Fruit fly (Drosophila melanogaster) whole organism, prepupa: ENCODE results near the gene CG14435.

Source experiments
- Blimp-1 ChIP-seq: fragments of 200-800 bp; sonication (Bioruptor generic); optimal IDR thresholded peaks from 3 replicates; lab custom pipeline; 2017; ENCODE audit warnings: missing biosample characterization, missing genetic modification characterization, mild to moderate bottlenecking, moderate library complexity, missing genetic modification reagents
- CG10631 ChIP-seq: fragments of 200-800 bp; sonication (Bioruptor generic); optimal IDR thresholded peaks from 2 replicates; lab custom pipeline; 2016; ENCODE audit warnings: missing biosample characterization, missing genetic modification characterization
- CG10669 ChIP-seq: fragments of 200-800 bp; sonication (Bioruptor generic); optimal IDR thresholded peaks from 3 replicates; lab custom pipeline; 2018; ENCODE audit warnings: missing biosample characterization, mild to moderate bottlenecking, missing genetic modification characterization, moderate library complexity
- CG11902 ChIP-seq: fragments of 200-800 bp; sonication (Bioruptor generic); optimal IDR thresholded peaks from 3 replicates; lab custom pipeline; 2016; ENCODE audit warnings: missing biosample characterization, missing genetic modification characterization
- CG15336 ChIP-seq: fragments of 200-800 bp; sonication (Bioruptor generic); IDR thresholded peaks from 2 replicates; pipeline ENCODE4 v1.3.6; 2022; ENCODE audit warnings: missing biosample characterization, missing genetic modification characterization
- CG1621 ChIP-seq: fragments of 200-800 bp; sonication (Bioruptor generic); optimal IDR thresholded peaks from 3 replicates; lab custom pipeline; 2018; ENCODE audit warnings: missing biosample characterization, mild to moderate bottlenecking, missing genetic modification characterization
- CG16779 ChIP-seq: fragments of 200-800 bp; sonication (Bioruptor generic); optimal IDR thresholded peaks from 3 replicates; lab custom pipeline; 2017; ENCODE audit warnings: missing biosample characterization, mild to moderate bottlenecking, missing genetic modification characterization
- CG3032 ChIP-seq: fragments of 200-800 bp; optimal IDR thresholded peaks from 2 replicates; lab custom pipeline; 2019; ENCODE audit warnings: missing biosample characterization, mild to moderate bottlenecking, missing genetic modification characterization, moderate library complexity
- CG31627 ChIP-seq: fragments of 200-800 bp; sonication (Bioruptor generic); optimal IDR thresholded peaks from 3 replicates; lab custom pipeline; 2016; ENCODE audit warnings: missing biosample characterization, missing genetic modification characterization
- CG32006 ChIP-seq: fragments of 200-800 bp; sonication (Bioruptor generic); optimal IDR thresholded peaks from 3 replicates; lab custom pipeline; 2017; ENCODE audit warnings: missing biosample characterization, mild to moderate bottlenecking, missing genetic modification characterization
- CG6163 ChIP-seq: fragments of 200-800 bp; sonication (Bioruptor generic); IDR thresholded peaks from 3 replicates; pipeline ENCODE4 v1.3.6; 2022; ENCODE audit warnings: missing biosample characterization, missing genetic modification characterization
- CG6276 ChIP-seq: fragments of 200-800 bp; sonication (Bioruptor generic); optimal IDR thresholded peaks from 2 replicates; lab custom pipeline; 2017; ENCODE audit warnings: missing biosample characterization, mild to moderate bottlenecking, missing genetic modification characterization
- CG6792 ChIP-seq: fragments of 200-800 bp; sonication (Bioruptor generic); optimal IDR thresholded peaks from 3 replicates; lab custom pipeline; 2016; ENCODE audit warnings: missing biosample characterization, missing genetic modification characterization
- CG6808 ChIP-seq: fragments of 200-800 bp; sonication (Bioruptor generic); optimal IDR thresholded peaks from 3 replicates; lab custom pipeline; 2017; ENCODE audit warnings: missing biosample characterization, missing genetic modification characterization, mild to moderate bottlenecking, moderate library complexity, missing genetic modification reagents
- CG6854 ChIP-seq: fragments of 200-800 bp; sonication (Bioruptor generic); optimal IDR thresholded peaks from 2 replicates; lab custom pipeline; 2017; ENCODE audit warnings: missing biosample characterization, mild to moderate bottlenecking, missing genetic modification characterization
- CG7368 ChIP-seq: fragments of 200-800 bp; sonication (Bioruptor generic); optimal IDR thresholded peaks from 3 replicates; lab custom pipeline; 2016; ENCODE audit warnings: missing biosample characterization, missing genetic modification characterization
- CG8119 ChIP-seq: fragments of 200-800 bp; sonication (Bioruptor generic); IDR thresholded peaks from 3 replicates; pipeline ENCODE4 v1.3.6; 2022; ENCODE audit warnings: missing biosample characterization, missing genetic modification characterization
- CG8632 ChIP-seq: fragments of 200-800 bp; sonication (Bioruptor generic); optimal IDR thresholded peaks from 3 replicates; lab custom pipeline; 2016; ENCODE audit warnings: missing biosample characterization, missing genetic modification characterization
- CG9139 ChIP-seq: fragments of 200-800 bp; sonication (Bioruptor generic); optimal IDR thresholded peaks from 3 replicates; lab custom pipeline; 2017; ENCODE audit warnings: missing biosample characterization, mild to moderate bottlenecking, missing genetic modification characterization
- Eip78C ChIP-seq: fragments of 200-800 bp; sonication (Bioruptor generic); peaks from one replicate; lab custom pipeline; 2016; ENCODE audit warnings: missing biosample characterization, missing genetic modification characterization
- Ets96B ChIP-seq: fragments of 200-800 bp; optimal IDR thresholded peaks from 2 replicates; lab custom pipeline; 2019; ENCODE audit warnings: missing biosample characterization, mild to moderate bottlenecking, missing genetic modification characterization, moderate library complexity
- Gug ChIP-seq: fragments of 200-800 bp; sonication (Bioruptor generic); IDR thresholded peaks from 2 replicates; pipeline ENCODE4 v1.3.6; 2022; ENCODE audit warnings: missing biosample characterization, missing genetic modification characterization
- Hr38 ChIP-seq: sonication (Bioruptor generic); optimal IDR thresholded peaks from 2 replicates; lab custom pipeline; 2016; ENCODE audit warnings: missing biosample characterization, missing genetic modification characterization
- Hr4 ChIP-seq: fragments of 200-800 bp; sonication (Bioruptor generic); optimal IDR thresholded peaks from 3 replicates; lab custom pipeline; 2016; ENCODE audit warnings: missing biosample characterization, missing genetic modification characterization
- Lpt ChIP-seq: fragments of 200-800 bp; sonication (Bioruptor generic); optimal IDR thresholded peaks from 3 replicates; lab custom pipeline; 2016; ENCODE audit warnings: missing biosample characterization, missing genetic modification characterization
- Smox ChIP-seq: fragments of 200-800 bp; sonication (Bioruptor generic); optimal IDR thresholded peaks from 3 replicates; lab custom pipeline; 2016; ENCODE audit warnings: missing biosample characterization, missing genetic modification characterization
- Sox102F ChIP-seq: fragments of 200-800 bp; sonication (Bioruptor generic); optimal IDR thresholded peaks from 2 replicates; lab custom pipeline; 2016; ENCODE audit warnings: missing biosample characterization, mild to moderate bottlenecking, missing genetic modification characterization
- Sox14 ChIP-seq: fragments of 200-800 bp; sonication (Bioruptor generic); optimal IDR thresholded peaks from 3 replicates; lab custom pipeline; 2016; ENCODE audit warnings: missing biosample characterization, missing genetic modification characterization
- Sox15 ChIP-seq: fragments of 200-800 bp; sonication (Bioruptor generic); optimal IDR thresholded peaks from 3 replicates; lab custom pipeline; 2016; ENCODE audit warnings: missing biosample characterization, missing genetic modification characterization
- achi ChIP-seq: fragments of 200-800 bp; sonication (Bioruptor generic); optimal IDR thresholded peaks from 3 replicates; lab custom pipeline; 2016; ENCODE audit warnings: missing biosample characterization, missing genetic modification characterization
- acj6 ChIP-seq: fragments of 200-800 bp; sonication (Bioruptor generic); optimal IDR thresholded peaks from 3 replicates; lab custom pipeline; 2016; ENCODE audit warnings: missing biosample characterization, missing genetic modification characterization
- cyc ChIP-seq: fragments of 200-800 bp; sonication (Bioruptor generic); optimal IDR thresholded peaks from 3 replicates; lab custom pipeline; 2016; ENCODE audit warnings: missing biosample characterization, missing genetic modification characterization
- dac ChIP-seq: fragments of 200-800 bp; sonication (Bioruptor generic); optimal IDR thresholded peaks from 2 replicates; lab custom pipeline; 2017; ENCODE audit warnings: missing biosample characterization, mild to moderate bottlenecking, missing genetic modification characterization
- dsx ChIP-seq: fragments of 200-800 bp; optimal IDR thresholded peaks from 3 replicates; lab custom pipeline; 2019; ENCODE audit warnings: missing biosample characterization, mild to moderate bottlenecking, missing genetic modification characterization, moderate library complexity; ENCODE audit not compliant: poor library complexity, severe bottlenecking
- eg ChIP-seq: fragments of 200-800 bp; sonication (Bioruptor generic); IDR thresholded peaks from 3 replicates; pipeline ENCODE4 v1.3.6; 2022; ENCODE audit warnings: missing biosample characterization, missing genetic modification characterization
- fd59A ChIP-seq: fragments of 200-800 bp; sonication (Bioruptor generic); optimal IDR thresholded peaks from 2 replicates; lab custom pipeline; 2017; ENCODE audit warnings: missing biosample characterization, mild to moderate bottlenecking, missing genetic modification characterization, missing genetic modification reagents
- fd85E ChIP-seq: fragments of 200-800 bp; sonication (Bioruptor generic); optimal IDR thresholded peaks from 3 replicates; lab custom pipeline; 2016; ENCODE audit warnings: missing biosample characterization, missing genetic modification characterization
- fkh ChIP-seq: fragments of 200-800 bp; sonication (Bioruptor generic); optimal IDR thresholded peaks from 3 replicates; lab custom pipeline; 2017; ENCODE audit warnings: missing biosample characterization, mild to moderate bottlenecking, missing genetic modification characterization, moderate library complexity
- net ChIP-seq: fragments of 200-800 bp; sonication (Bioruptor generic); optimal IDR thresholded peaks from 3 replicates; lab custom pipeline; 2016; ENCODE audit warnings: missing biosample characterization, missing genetic modification characterization
- pdm3 ChIP-seq: fragments of 200-800 bp; sonication (Bioruptor generic); optimal IDR thresholded peaks from 3 replicates; lab custom pipeline; 2016; ENCODE audit warnings: missing biosample characterization, missing genetic modification characterization
- salr ChIP-seq, 2 experiments: fragments of 200-800 bp; sonication (Bioruptor generic); optimal IDR thresholded peaks; 3 replicates each; lab custom pipeline; 2016 to 2018; ENCODE audit warnings: missing biosample characterization in 2 of 2, missing genetic modification characterization in 2 of 2, mild to moderate bottlenecking in 1 of 2
- spab ChIP-seq: fragments of 200-800 bp; sonication (Bioruptor generic); optimal IDR thresholded peaks from 2 replicates; lab custom pipeline; 2017; ENCODE audit warnings: missing biosample characterization, mild to moderate bottlenecking, missing genetic modification characterization, missing genetic modification reagents
- ss ChIP-seq, 2 experiments: fragments of 200-800 bp; sonication (Bioruptor generic); optimal IDR thresholded peaks; 2 replicates in 1 of 2; 3 replicates in 1 of 2; lab custom pipeline; 2017 to 2018; ENCODE audit warnings: mild to moderate bottlenecking in 2 of 2, missing biosample characterization in 2 of 2, missing genetic modification characterization in 2 of 2, moderate library complexity in 1 of 2
- svp ChIP-seq: fragments of 200-800 bp; sonication (Bioruptor generic); peaks from one replicate; lab custom pipeline; 2016; ENCODE audit warnings: missing biosample characterization, missing genetic modification characterization
- topi ChIP-seq: fragments of 200-800 bp; sonication (Bioruptor generic); optimal IDR thresholded peaks from 3 replicates; lab custom pipeline; 2016; ENCODE audit warnings: missing biosample characterization, missing genetic modification characterization

The CG14435 gene

DNA sequence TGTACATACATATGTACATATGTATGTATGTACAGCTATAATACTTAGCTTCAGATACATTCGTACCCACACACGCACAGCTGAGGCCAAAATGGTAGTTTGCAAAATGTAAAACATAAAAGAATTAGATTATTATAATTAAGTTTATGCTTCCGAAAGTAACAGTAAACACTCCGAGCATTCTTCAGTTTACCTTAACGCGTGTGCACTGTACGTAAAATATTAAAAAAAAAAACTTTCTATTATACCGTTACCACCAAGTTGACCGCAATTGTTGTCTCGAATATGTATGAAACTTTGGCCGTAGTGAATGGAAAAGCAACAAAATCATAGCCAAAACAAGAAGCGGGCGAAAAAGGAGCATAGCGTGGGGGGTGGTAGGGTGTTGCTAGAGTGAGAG, 10.8 kb upstream of the CG14435 start (continued):
- peak; percentile 42 to 67 for TF ChIP-seq salr (GFP tag; optimal IDR thresholded peaks at IDR 0.05; lab: Kevin White, UChicago)
- TF ChIP-seq CG16779 = peak; percentile 69
- TF ChIP-seq Ets96B (tag; lab: Kevin White, UChicago) = peak; percentile 71
- peak; percentile 92 for TF ChIP-seq eg (GFP tag; lab: Robert Waterston, UW)
- peak; percentile 88 for TF ChIP-seq CG6163 (GFP tag; lab: Robert Waterston, UW)
- TF ChIP-seq Sox14 = peak; percentile 78
- TF ChIP-seq CG3032 (tag; lab: Kevin White, UChicago) = peak; percentile 59
- no peak for TF ChIP-seq Blimp-1
- peak; percentile 68 for TF ChIP-seq CG6792 (GFP tag; lab: Kevin White, UChicago)
- TF ChIP-seq CG9139 (GFP tag; lab: Kevin White, UChicago) = peak; percentile 33
- TF ChIP-seq topi (GFP tag; lab: Kevin White, UChicago) = peak; percentile 68
- TF ChIP-seq Sox15 (GFP tag; lab: Kevin White, UChicago) = peak; percentile 30
- peak; percentile 74 for TF ChIP-seq acj6 (GFP tag; lab: Kevin White, UChicago)
- TF ChIP-seq CG6854 (GFP tag; lab: Kevin White, UChicago) = no peak
- no peak for TF ChIP-seq Hr38 (GFP tag; lab: Kevin White, UChicago)
- TF ChIP-seq achi = peak; percentile 78
- TF ChIP-seq pdm3 (GFP tag; lab: Kevin White, UChicago) = peak; percentile 78
- peak; percentile 60 for TF ChIP-seq fd59A
- TF ChIP-seq spab (GFP tag; lab: Kevin White, UChicago) = peak; percentile 58
- TF ChIP-seq CG10631 (GFP tag; lab: Kevin White, UChicago) = peak; percentile 67
- peak; percentile 91 for TF ChIP-seq CG32006
- peak; percentile 88 for TF ChIP-seq Hr4 (GFP tag; lab: Kevin White, UChicago)
- TF ChIP-seq CG11902 (GFP tag; lab: Kevin White, UChicago) = peak; percentile 19
- TF ChIP-seq Sox102F (GFP tag; lab: Kevin White, UChicago) = peak; percentile 78
- peak; percentile 55 for TF ChIP-seq cyc (GFP tag; lab: Kevin White, UChicago)
- peak; percentile 50 for TF ChIP-seq CG31627 (GFP tag; lab: Kevin White, UChicago)
- TF ChIP-seq fkh (GFP tag; lab: Kevin White, UChicago) = peak; percentile 32
- peak; percentile 89 for TF ChIP-seq Eip78C (GFP tag; lab: Kevin White, UChicago)
- TF ChIP-seq fd85E = no peak
- TF ChIP-seq ss (GFP tag; optimal IDR thresholded peaks at IDR 0.05; lab: Kevin White, UChicago) = peak; percentile 52
- peak; percentile 67 for TF ChIP-seq Smox (GFP tag; lab: Kevin White, UChicago)

DNA sequence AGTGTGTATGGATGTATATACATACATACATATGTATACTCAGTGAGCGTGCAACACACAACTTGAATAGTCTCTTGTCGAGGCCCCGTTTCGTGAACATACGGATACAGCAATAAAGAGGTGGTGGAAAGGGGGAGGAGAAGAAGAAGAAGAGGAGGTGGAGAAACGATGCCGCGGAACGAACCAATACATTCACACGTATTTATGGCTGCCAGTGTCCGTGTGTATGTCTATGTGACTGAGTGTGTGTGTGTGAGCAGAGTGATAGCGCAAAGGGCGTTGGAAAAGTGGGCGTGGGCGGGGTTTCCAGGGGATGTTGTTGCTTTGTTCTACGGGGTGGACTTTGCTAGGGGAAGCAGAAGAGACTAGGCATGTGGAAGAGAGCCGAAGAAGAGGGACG, 9.7 kb upstream of the CG14435 start:
- TF ChIP-seq net (no peak), CG6276 (peak; percentile 20), CG10669 (no peak), CG6792 (GFP tag; lab: Kevin White, UChicago) (no peak), CG3032 (tag; lab: Kevin White, UChicago) (no peak), Gug (peak; percentile 31; the same call in 1 of the 2 replicates), CG10631 (GFP tag; lab: Kevin White, UChicago) (no peak), dsx (GFP tag; lab: Kevin White, UChicago) (peak; percentile 40), ss (GFP tag; optimal IDR thresholded peaks at IDR 0.05; lab: Kevin White, UChicago) (peak; percentile 74 to 83), fkh (GFP tag; lab: Kevin White, UChicago) (peak; percentile 43), CG6163 (GFP tag; lab: Robert Waterston, UW) (0 out of 3 replicates have a peak, but pooled peaks have one; percentile 47), Eip78C (GFP tag; lab: Kevin White, UChicago) (peak; percentile 69), CG6854 (GFP tag; lab: Kevin White, UChicago) (peak; percentile 11), CG11902 (GFP tag; lab: Kevin White, UChicago) (no peak), CG7368 (GFP tag; lab: Kevin White, UChicago) (no peak), dac (GFP tag; lab: Kevin White, UChicago) (no peak), CG15336 (GFP tag; lab: Robert Waterston, UW) (peak; percentile 30; the same call in 1 of the 2 replicates), svp (GFP tag; lab: Kevin White, UChicago) (peak; percentile 38), eg (GFP tag; lab: Robert Waterston, UW) (0 out of 3 replicates have a peak, but pooled peaks have one; percentile 17), CG16779 (no peak), salr (GFP tag; optimal IDR thresholded peaks at IDR 0.05; lab: Kevin White, UChicago) (peak in 1 of 2 experiments; percentile 23), CG8119 (GFP tag; lab: Robert Waterston, UW) (peak; percentile 52; the same call in 2 of the 3 replicates), CG8632 (GFP tag; lab: Kevin White, UChicago) (no peak), CG1621 (tag; lab: Kevin White, UChicago) (peak; percentile 65), spab (GFP tag; lab: Kevin White, UChicago) (no peak), Sox102F (GFP tag; lab: Kevin White, UChicago) (peak; percentile 6), Hr4 (GFP tag; lab: Kevin White, UChicago) (no peak), Lpt (no peak), CG9139 (GFP tag; lab: Kevin White, UChicago) (peak; percentile 38), CG6808 (GFP tag; lab: Kevin White, UChicago) (peak; percentile 54)
